Worm (Caenorhabditis elegans) whole organism, late embryonic: ENCODE measurements around the gene pri-1.

ENCODE experiments used
- Y22D7AL.16 ChIP-seq: sonication (generic microtip); optimal IDR thresholded peaks from 2 replicates; lab custom pipeline; 2016; ENCODE audit warnings: missing genetic modification characterization, missing compliant biosample characterization
- ama-1 ChIP-seq: fragments of 150-350 bp; optimal IDR thresholded peaks from 2 replicates; lab custom pipeline; 2014
- elt-2 ChIP-seq: sonication (generic microtip); optimal IDR thresholded peaks from 2 replicates; lab custom pipeline; 2016; ENCODE audit warnings: missing genetic modification reagents, missing genetic modification characterization, missing compliant biosample characterization
- ets-4 ChIP-seq: sonication (generic microtip); optimal IDR thresholded peaks from 2 replicates; lab custom pipeline; 2016; ENCODE audit warnings: missing genetic modification characterization, missing compliant biosample characterization
- eyg-1 ChIP-seq: sonication (generic microtip); optimal IDR thresholded peaks from 2 replicates; lab custom pipeline; 2016; ENCODE audit warnings: missing genotype, missing genetic modification characterization, missing compliant biosample characterization
- fkh-10 ChIP-seq: fragments of 150-350 bp; optimal IDR thresholded peaks from 2 replicates; lab custom pipeline; 2014; ENCODE audit warnings: missing biosample characterization, missing genetic modification reagents, missing genetic modification characterization
- hlh-8 ChIP-seq: sonication (generic microtip); optimal IDR thresholded peaks from 2 replicates; lab custom pipeline; 2016; ENCODE audit warnings: missing genotype, missing genetic modification characterization, missing compliant biosample characterization
- mec-3 ChIP-seq: sonication (generic microtip); optimal IDR thresholded peaks from 2 replicates; lab custom pipeline; 2016; ENCODE audit warnings: borderline replicate concordance, missing genetic modification characterization, missing compliant biosample characterization
- pha-4 ChIP-seq: fragments of 150-350 bp; optimal IDR thresholded peaks from 2 replicates; lab custom pipeline; 2018; ENCODE audit warnings: missing biosample characterization, missing genetic modification reagents, missing genetic modification characterization
- pqm-1 ChIP-seq: sonication (generic microtip); optimal IDR thresholded peaks from 2 replicates; lab custom pipeline; 2016; ENCODE audit warnings: missing genetic modification characterization, missing compliant biosample characterization
- unc-55 ChIP-seq: sonication (generic microtip); optimal IDR thresholded peaks from 2 replicates; lab custom pipeline; 2017; ENCODE audit warnings: missing biosample characterization, missing genetic modification reagents, missing genetic modification characterization

- TF ChIP-seq pha-4 (tag; lab: Kevin White, UChicago) (no peak), fkh-10 (GFP tag; lab: Kevin White, UChicago) (no peak), elt-2 (tag; lab: Kevin White, UChicago) (no peak), Y22D7AL.16 (no peak), ets-4 (tag; lab: Kevin White, UChicago) (no peak), unc-55 (no peak), ama-1 (no peak), hlh-8 (tag; lab: Kevin White, UChicago) (no peak), eyg-1 (tag; lab: Kevin White, UChicago) (no peak), mec-3 (tag; lab: Kevin White, UChicago) (no peak), pqm-1 (no peak)
These were observed 2.9 kb upstream of the pri-1 start for ce11 chrIII:9616933-9617332.
